Worm (Caenorhabditis elegans): ENCODE results near the gene W02H3.3.

ce11 chrX:11120808-11121207 is 22.8 kb upstream of the W02H3.3 start, which contains the start of gene R08B4.3:
- TF ChIP-seq fos-1 (tag; optimal IDR thresholded peaks at IDR 0.05) (no peak), nhr-76 (tag; optimal IDR thresholded peaks at IDR 0.05) (no peak), lin-15B (tag; optimal IDR thresholded peaks at IDR 0.05) (no peak), mdl-1 (tag; optimal IDR thresholded peaks at IDR 0.05) (no peak), nhr-11 (tag; optimal IDR thresholded peaks at IDR 0.05) (no peak), skn-1 (tag; optimal IDR thresholded peaks at IDR 0.05) (no peak), ama-1 (optimal IDR thresholded peaks at IDR 0.05) (no peak), ceh-82 (tag; optimal IDR thresholded peaks at IDR 0.05) (no peak), pqm-1 (tag; optimal IDR thresholded peaks at IDR 0.05) (no peak), unc-39 (tag; optimal IDR thresholded peaks at IDR 0.05) (no peak), egl-27 (tag; optimal IDR thresholded peaks at IDR 0.05) (no peak), tbx-2 (tag; optimal IDR thresholded peaks at IDR 0.05) (no peak), ceh-16 (tag; optimal IDR thresholded peaks at IDR 0.05) (no peak)
